Worm (Caenorhabditis elegans) whole organism, L1 larva: ENCODE data around the gene unc-77.

Source experiments
- C16A3.4 ChIP-seq: fragments of 150-350 bp; optimal IDR thresholded peaks from 2 replicates; lab custom pipeline; 2014; ENCODE audit warnings: missing biosample characterization, missing genetic modification characterization
- aha-1 ChIP-seq: fragments of 150-350 bp; optimal IDR thresholded peaks from 2 replicates; lab custom pipeline; 2014; ENCODE audit warnings: missing biosample characterization, missing genetic modification characterization
- aly-2 ChIP-seq: fragments of 150-350 bp; optimal IDR thresholded peaks from 2 replicates; lab custom pipeline; 2014; ENCODE audit warnings: missing biosample characterization, missing genetic modification characterization
- ama-1 ChIP-seq: fragments of 150-350 bp; optimal IDR thresholded peaks from 2 replicates; lab custom pipeline; 2014
- dpl-1 ChIP-seq, 3 experiments: fragments of 150-350 bp in 2 of 3; sonication (generic microtip) in 1 of 3; optimal IDR thresholded peaks; 2 replicates each; lab custom pipeline; 2014 to 2017; ENCODE audit warnings: missing biosample characterization in 3 of 3, missing genetic modification characterization in 3 of 3, missing genetic modification reagents in 3 of 3
- grh-1 ChIP-seq: fragments of 200-800 bp; sonication (Bioruptor generic); IDR thresholded peaks from 2 replicates; pipeline ENCODE4 v1.3.6; 2022; ENCODE audit warnings: missing genetic modification reagents, missing genetic modification characterization, missing compliant biosample characterization
- jun-1 ChIP-seq: fragments of 150-350 bp; optimal IDR thresholded peaks from 2 replicates; lab custom pipeline; 2014; ENCODE audit warnings: missing biosample characterization, missing genetic modification reagents, missing genetic modification characterization
- nhr-11 ChIP-seq: fragments of 150-350 bp; optimal IDR thresholded peaks from 2 replicates; lab custom pipeline; 2014; ENCODE audit warnings: missing biosample characterization, missing genetic modification characterization
- nhr-12 ChIP-seq: sonication (generic microtip); optimal IDR thresholded peaks from 2 replicates; lab custom pipeline; 2017; ENCODE audit warnings: missing biosample characterization, missing genetic modification characterization
- nhr-28 ChIP-seq: fragments of 150-350 bp; optimal IDR thresholded peaks from 2 replicates; lab custom pipeline; 2014; ENCODE audit warnings: missing biosample characterization, missing genetic modification characterization
- nhr-84 ChIP-seq: sonication (generic microtip); optimal IDR thresholded peaks from 2 replicates; lab custom pipeline; 2017; ENCODE audit warnings: missing biosample characterization, missing genetic modification characterization
- sox-4 ChIP-seq: sonication (generic microtip); optimal IDR thresholded peaks from 2 replicates; lab custom pipeline; 2016; ENCODE audit warnings: missing genetic modification characterization, missing compliant biosample characterization
- tlp-1 ChIP-seq: fragments of 150-350 bp; optimal IDR thresholded peaks from 2 replicates; lab custom pipeline; 2014; ENCODE audit warnings: missing biosample characterization, missing genetic modification characterization
- ztf-4 ChIP-seq: fragments of 150-350 bp; optimal IDR thresholded peaks from 2 replicates; lab custom pipeline; 2014; ENCODE audit warnings: missing biosample characterization, missing genetic modification characterization

ce11 chrIV:6217066-6217465 lies 33.4 kb upstream of the unc-77 start, which contains the start of gene C49A9.9:
- TF ChIP-seq jun-1 (no peak), nhr-12 (tag; lab: Kevin White, UChicago) (no peak), aly-2 (tag; lab: Kevin White, UChicago) (no peak), aha-1 (tag; lab: Kevin White, UChicago) (no peak), ama-1 (lab: Kevin White, UChicago) (no peak), ztf-4 (tag; lab: Kevin White, UChicago) (no peak), C16A3.4 (no peak), grh-1 (no peak), nhr-84 (tag; lab: Kevin White, UChicago) (no peak), nhr-28 (tag; lab: Kevin White, UChicago) (no peak), nhr-11 (tag; lab: Kevin White, UChicago) (no peak), dpl-1 (GFP tag; optimal IDR thresholded peaks at IDR 0.05; lab: Kevin White, UChicago) (no peak), sox-4 (no peak), tlp-1 (no peak)
